Fruit fly (Drosophila melanogaster) whole organism, prepupa: ENCODE results near the gene RagA-B.

Source experiments
- Blimp-1 ChIP-seq: fragments of 200-800 bp; sonication (Bioruptor generic); optimal IDR thresholded peaks from 3 replicates; lab custom pipeline; 2017; ENCODE audit warnings: missing biosample characterization, missing genetic modification characterization, mild to moderate bottlenecking, moderate library complexity, missing genetic modification reagents
- CG10631 ChIP-seq: fragments of 200-800 bp; sonication (Bioruptor generic); optimal IDR thresholded peaks from 2 replicates; lab custom pipeline; 2016; ENCODE audit warnings: missing biosample characterization, missing genetic modification characterization
- CG10669 ChIP-seq: fragments of 200-800 bp; sonication (Bioruptor generic); optimal IDR thresholded peaks from 3 replicates; lab custom pipeline; 2018; ENCODE audit warnings: missing biosample characterization, mild to moderate bottlenecking, missing genetic modification characterization, moderate library complexity
- CG11294 ChIP-seq: fragments of 200-800 bp; sonication (Bioruptor generic); IDR thresholded peaks from 2 replicates; pipeline ENCODE4 v1.3.6; 2022; ENCODE audit warnings: missing biosample characterization, missing genetic modification characterization
- CG11902 ChIP-seq: fragments of 200-800 bp; sonication (Bioruptor generic); optimal IDR thresholded peaks from 3 replicates; lab custom pipeline; 2016; ENCODE audit warnings: missing biosample characterization, missing genetic modification characterization
- CG15336 ChIP-seq: fragments of 200-800 bp; sonication (Bioruptor generic); IDR thresholded peaks from 2 replicates; pipeline ENCODE4 v1.3.6; 2022; ENCODE audit warnings: missing biosample characterization, missing genetic modification characterization
- CG16779 ChIP-seq: fragments of 200-800 bp; sonication (Bioruptor generic); optimal IDR thresholded peaks from 3 replicates; lab custom pipeline; 2017; ENCODE audit warnings: missing biosample characterization, mild to moderate bottlenecking, missing genetic modification characterization
- CG3032 ChIP-seq: fragments of 200-800 bp; optimal IDR thresholded peaks from 2 replicates; lab custom pipeline; 2019; ENCODE audit warnings: missing biosample characterization, mild to moderate bottlenecking, missing genetic modification characterization, moderate library complexity
- CG32006 ChIP-seq: fragments of 200-800 bp; sonication (Bioruptor generic); optimal IDR thresholded peaks from 3 replicates; lab custom pipeline; 2017; ENCODE audit warnings: missing biosample characterization, mild to moderate bottlenecking, missing genetic modification characterization
- CG34406 ChIP-seq: fragments of 200-800 bp; sonication (Bioruptor generic); optimal IDR thresholded peaks from 3 replicates; lab custom pipeline; 2016; ENCODE audit warnings: missing biosample characterization, missing genetic modification characterization
- CG3919 ChIP-seq: fragments of 200-800 bp; sonication (Bioruptor generic); optimal IDR thresholded peaks from 3 replicates; lab custom pipeline; 2016; ENCODE audit warnings: missing biosample characterization, missing genetic modification characterization
- CG6163 ChIP-seq: fragments of 200-800 bp; sonication (Bioruptor generic); IDR thresholded peaks from 3 replicates; pipeline ENCODE4 v1.3.6; 2022; ENCODE audit warnings: missing biosample characterization, missing genetic modification characterization
- CG6276 ChIP-seq: fragments of 200-800 bp; sonication (Bioruptor generic); optimal IDR thresholded peaks from 2 replicates; lab custom pipeline; 2017; ENCODE audit warnings: missing biosample characterization, mild to moderate bottlenecking, missing genetic modification characterization
- CG6792 ChIP-seq: fragments of 200-800 bp; sonication (Bioruptor generic); optimal IDR thresholded peaks from 3 replicates; lab custom pipeline; 2016; ENCODE audit warnings: missing biosample characterization, missing genetic modification characterization
- CG6808 ChIP-seq: fragments of 200-800 bp; sonication (Bioruptor generic); optimal IDR thresholded peaks from 3 replicates; lab custom pipeline; 2017; ENCODE audit warnings: missing biosample characterization, missing genetic modification characterization, mild to moderate bottlenecking, moderate library complexity, missing genetic modification reagents
- CG6854 ChIP-seq: fragments of 200-800 bp; sonication (Bioruptor generic); optimal IDR thresholded peaks from 2 replicates; lab custom pipeline; 2017; ENCODE audit warnings: missing biosample characterization, mild to moderate bottlenecking, missing genetic modification characterization
- CG8119 ChIP-seq: fragments of 200-800 bp; sonication (Bioruptor generic); IDR thresholded peaks from 3 replicates; pipeline ENCODE4 v1.3.6; 2022; ENCODE audit warnings: missing biosample characterization, missing genetic modification characterization
- CG8319 ChIP-seq: fragments of 200-800 bp; sonication (Bioruptor generic); optimal IDR thresholded peaks from 3 replicates; lab custom pipeline; 2016; ENCODE audit warnings: missing biosample characterization, missing genetic modification characterization
- CG8632 ChIP-seq: fragments of 200-800 bp; sonication (Bioruptor generic); optimal IDR thresholded peaks from 3 replicates; lab custom pipeline; 2016; ENCODE audit warnings: missing biosample characterization, missing genetic modification characterization
- CG9139 ChIP-seq: fragments of 200-800 bp; sonication (Bioruptor generic); optimal IDR thresholded peaks from 3 replicates; lab custom pipeline; 2017; ENCODE audit warnings: missing biosample characterization, mild to moderate bottlenecking, missing genetic modification characterization
- Eip75B ChIP-seq: fragments of 200-800 bp; sonication (Bioruptor generic); optimal IDR thresholded peaks from 3 replicates; lab custom pipeline; 2016; ENCODE audit warnings: missing biosample characterization, missing genetic modification characterization
- Eip78C ChIP-seq: fragments of 200-800 bp; sonication (Bioruptor generic); peaks from one replicate; lab custom pipeline; 2016; ENCODE audit warnings: missing biosample characterization, missing genetic modification characterization
- Eip93F ChIP-seq: fragments of 200-800 bp; sonication (Bioruptor generic); optimal IDR thresholded peaks from 2 replicates; lab custom pipeline; 2016; ENCODE audit warnings: missing biosample characterization, mild to moderate bottlenecking, missing genetic modification characterization
- Ets21C ChIP-seq: fragments of 200-800 bp; sonication (Bioruptor generic); optimal IDR thresholded peaks from 3 replicates; lab custom pipeline; 2016; ENCODE audit warnings: missing biosample characterization, missing genetic modification characterization
- Ets96B ChIP-seq: fragments of 200-800 bp; optimal IDR thresholded peaks from 2 replicates; lab custom pipeline; 2019; ENCODE audit warnings: missing biosample characterization, mild to moderate bottlenecking, missing genetic modification characterization, moderate library complexity
- Gug ChIP-seq: fragments of 200-800 bp; sonication (Bioruptor generic); IDR thresholded peaks from 2 replicates; pipeline ENCODE4 v1.3.6; 2022; ENCODE audit warnings: missing biosample characterization, missing genetic modification characterization
- Hr38 ChIP-seq: sonication (Bioruptor generic); optimal IDR thresholded peaks from 2 replicates; lab custom pipeline; 2016; ENCODE audit warnings: missing biosample characterization, missing genetic modification characterization
- Hr39 ChIP-seq: fragments of 200-800 bp; sonication (Bioruptor generic); optimal IDR thresholded peaks from 2 replicates; lab custom pipeline; 2016; ENCODE audit warnings: missing biosample characterization, missing genetic modification characterization
- Lpt ChIP-seq: fragments of 200-800 bp; sonication (Bioruptor generic); optimal IDR thresholded peaks from 3 replicates; lab custom pipeline; 2016; ENCODE audit warnings: missing biosample characterization, missing genetic modification characterization
- Met ChIP-seq: fragments of 200-800 bp; sonication (Bioruptor generic); optimal IDR thresholded peaks from 3 replicates; lab custom pipeline; 2016; ENCODE audit warnings: missing biosample characterization, missing genetic modification characterization
- OdsH ChIP-seq: fragments of 200-800 bp; sonication (Bioruptor generic); optimal IDR thresholded peaks from 3 replicates; lab custom pipeline; 2016; ENCODE audit warnings: missing biosample characterization, missing genetic modification characterization
- Sox102F ChIP-seq: fragments of 200-800 bp; sonication (Bioruptor generic); optimal IDR thresholded peaks from 2 replicates; lab custom pipeline; 2016; ENCODE audit warnings: missing biosample characterization, mild to moderate bottlenecking, missing genetic modification characterization
- Sox14 ChIP-seq: fragments of 200-800 bp; sonication (Bioruptor generic); optimal IDR thresholded peaks from 3 replicates; lab custom pipeline; 2016; ENCODE audit warnings: missing biosample characterization, missing genetic modification characterization
- Sox15 ChIP-seq: fragments of 200-800 bp; sonication (Bioruptor generic); optimal IDR thresholded peaks from 3 replicates; lab custom pipeline; 2016; ENCODE audit warnings: missing biosample characterization, missing genetic modification characterization
- achi ChIP-seq: fragments of 200-800 bp; sonication (Bioruptor generic); optimal IDR thresholded peaks from 3 replicates; lab custom pipeline; 2016; ENCODE audit warnings: missing biosample characterization, missing genetic modification characterization
- acj6 ChIP-seq: fragments of 200-800 bp; sonication (Bioruptor generic); optimal IDR thresholded peaks from 3 replicates; lab custom pipeline; 2016; ENCODE audit warnings: missing biosample characterization, missing genetic modification characterization
- cyc ChIP-seq: fragments of 200-800 bp; sonication (Bioruptor generic); optimal IDR thresholded peaks from 3 replicates; lab custom pipeline; 2016; ENCODE audit warnings: missing biosample characterization, missing genetic modification characterization
- dac ChIP-seq: fragments of 200-800 bp; sonication (Bioruptor generic); optimal IDR thresholded peaks from 2 replicates; lab custom pipeline; 2017; ENCODE audit warnings: missing biosample characterization, mild to moderate bottlenecking, missing genetic modification characterization
- dsx ChIP-seq: fragments of 200-800 bp; optimal IDR thresholded peaks from 3 replicates; lab custom pipeline; 2019; ENCODE audit warnings: missing biosample characterization, mild to moderate bottlenecking, missing genetic modification characterization, moderate library complexity; ENCODE audit not compliant: poor library complexity, severe bottlenecking
- esn ChIP-seq: fragments of 200-800 bp; sonication (Bioruptor generic); optimal IDR thresholded peaks from 2 replicates; lab custom pipeline; 2016; ENCODE audit warnings: missing biosample characterization, mild to moderate bottlenecking, missing genetic modification characterization, moderate library complexity
- lz ChIP-seq: fragments of 200-800 bp; sonication (Bioruptor generic); optimal IDR thresholded peaks from 3 replicates; lab custom pipeline; 2016; ENCODE audit warnings: missing biosample characterization, missing genetic modification characterization
- net ChIP-seq: fragments of 200-800 bp; sonication (Bioruptor generic); optimal IDR thresholded peaks from 3 replicates; lab custom pipeline; 2016; ENCODE audit warnings: missing biosample characterization, missing genetic modification characterization
- pdm3 ChIP-seq: fragments of 200-800 bp; sonication (Bioruptor generic); optimal IDR thresholded peaks from 3 replicates; lab custom pipeline; 2016; ENCODE audit warnings: missing biosample characterization, missing genetic modification characterization
- salr ChIP-seq, 2 experiments: fragments of 200-800 bp; sonication (Bioruptor generic); optimal IDR thresholded peaks; 3 replicates each; lab custom pipeline; 2016 to 2018; ENCODE audit warnings: missing biosample characterization in 2 of 2, missing genetic modification characterization in 2 of 2, mild to moderate bottlenecking in 1 of 2
- spab ChIP-seq: fragments of 200-800 bp; sonication (Bioruptor generic); optimal IDR thresholded peaks from 2 replicates; lab custom pipeline; 2017; ENCODE audit warnings: missing biosample characterization, mild to moderate bottlenecking, missing genetic modification characterization, missing genetic modification reagents
- ss ChIP-seq, 2 experiments: fragments of 200-800 bp; sonication (Bioruptor generic); optimal IDR thresholded peaks; 2 replicates in 1 of 2; 3 replicates in 1 of 2; lab custom pipeline; 2017 to 2018; ENCODE audit warnings: mild to moderate bottlenecking in 2 of 2, missing biosample characterization in 2 of 2, missing genetic modification characterization in 2 of 2, moderate library complexity in 1 of 2
- svp ChIP-seq: fragments of 200-800 bp; sonication (Bioruptor generic); peaks from one replicate; lab custom pipeline; 2016; ENCODE audit warnings: missing biosample characterization, missing genetic modification characterization
- topi ChIP-seq: fragments of 200-800 bp; sonication (Bioruptor generic); optimal IDR thresholded peaks from 3 replicates; lab custom pipeline; 2016; ENCODE audit warnings: missing biosample characterization, missing genetic modification characterization

Gene RagA-B

dm6 chr3R:8958300-8958699, 25.8 kb downstream of the RagA-B start (continued):
- TF ChIP-seq Sox102F, result no peak
- peak; percentile 10 for TF ChIP-seq CG6276 (GFP tag; lab: Kevin White, UChicago)
- no peak for TF ChIP-seq CG9139 (GFP tag; lab: Kevin White, UChicago)
- TF ChIP-seq CG8319, result no peak
- TF ChIP-seq CG32006 (GFP tag; lab: Kevin White, UChicago), result peak; percentile 61
- TF ChIP-seq CG8632 (GFP tag; lab: Kevin White, UChicago), result peak; percentile 38
- TF ChIP-seq ss (GFP tag; optimal IDR thresholded peaks at IDR 0.05; lab: Kevin White, UChicago), result peak in 1 of 2 experiments; percentile 9
- TF ChIP-seq topi, result peak; percentile 30
- TF ChIP-seq dsx (GFP tag; lab: Kevin White, UChicago), result peak; percentile 39
- TF ChIP-seq CG10669, result peak; percentile 65
- TF ChIP-seq Hr39 (GFP tag; lab: Kevin White, UChicago), result peak; percentile 4
- TF ChIP-seq OdsH (GFP tag; lab: Kevin White, UChicago), result peak; percentile 56
- no peak for TF ChIP-seq CG11294 (GFP tag; lab: Robert Waterston, UW)
- TF ChIP-seq net (GFP tag; lab: Kevin White, UChicago), result peak; percentile 45
- TF ChIP-seq CG3032 (tag; lab: Kevin White, UChicago), result peak; percentile 72
- TF ChIP-seq CG16779 (tag; lab: Kevin White, UChicago), result no peak
- TF ChIP-seq lz (GFP tag; lab: Kevin White, UChicago), result no peak
- peak; percentile 37 for TF ChIP-seq spab (GFP tag; lab: Kevin White, UChicago)
- peak; percentile 46 for TF ChIP-seq CG8119
- TF ChIP-seq pdm3, result peak; percentile 41
- TF ChIP-seq CG15336 (GFP tag; lab: Robert Waterston, UW), result peak; percentile 66
- TF ChIP-seq Eip78C (GFP tag; lab: Kevin White, UChicago), result peak; percentile 75
- no peak for TF ChIP-seq esn (GFP tag; lab: Kevin White, UChicago)
- peak; percentile 73 for TF ChIP-seq Ets96B

DNA sequence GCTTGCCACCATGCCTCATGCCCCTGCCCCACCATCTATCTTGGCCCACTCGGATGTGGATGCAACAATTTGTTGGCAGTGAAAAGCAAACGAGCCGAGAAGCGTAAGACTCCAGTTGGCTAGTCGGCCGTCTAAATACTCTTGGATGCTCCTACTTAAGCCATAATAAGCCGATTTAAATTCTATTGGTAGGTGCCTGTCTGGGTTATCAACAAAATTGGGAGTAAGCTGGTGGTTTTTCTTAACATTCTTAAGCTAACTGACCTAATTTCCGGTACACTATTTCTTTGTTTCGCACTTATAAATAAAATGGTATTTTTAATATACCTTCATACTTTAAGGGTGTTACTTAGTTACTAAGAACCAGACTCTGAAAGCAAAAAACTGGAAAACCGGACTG, 26.4 kb downstream of the RagA-B start:
- peak; percentile 83 for TF ChIP-seq svp (GFP tag; lab: Kevin White, UChicago)
- TF ChIP-seq acj6, result peak; percentile 4
- TF ChIP-seq dac, result no peak
- no peak for TF ChIP-seq Blimp-1 (GFP tag; lab: Kevin White, UChicago)
- no peak for TF ChIP-seq Eip93F (GFP tag; lab: Kevin White, UChicago)
- TF ChIP-seq dsx (GFP tag; lab: Kevin White, UChicago), result peak; percentile 75
- TF ChIP-seq CG3919, result peak; percentile 3
- TF ChIP-seq achi (GFP tag; lab: Kevin White, UChicago), result no peak
- peak; percentile 0 for TF ChIP-seq CG32006 (GFP tag; lab: Kevin White, UChicago)
- TF ChIP-seq CG6808, result peak; percentile 1
- peak; percentile 38 for TF ChIP-seq CG3032 (tag; lab: Kevin White, UChicago)
- no peak for TF ChIP-seq Ets21C (GFP tag; lab: Kevin White, UChicago)
- peak; percentile 31 for TF ChIP-seq Sox14 (GFP tag; lab: Kevin White, UChicago)
- TF ChIP-seq CG8632 (GFP tag; lab: Kevin White, UChicago), result no peak
- TF ChIP-seq CG8319, result no peak
- TF ChIP-seq OdsH (GFP tag; lab: Kevin White, UChicago), result no peak
- TF ChIP-seq CG6792 (GFP tag; lab: Kevin White, UChicago), result no peak
- no peak for TF ChIP-seq CG11902 (GFP tag; lab: Kevin White, UChicago)
- TF ChIP-seq spab (GFP tag; lab: Kevin White, UChicago), result no peak
- TF ChIP-seq ss (GFP tag; optimal IDR thresholded peaks at IDR 0.05; lab: Kevin White, UChicago), result peak in 1 of 2 experiments; percentile 47
- peak; percentile 9 for TF ChIP-seq CG10669
- no peak for TF ChIP-seq CG10631 (GFP tag; lab: Kevin White, UChicago)
- no peak for TF ChIP-seq CG6163 (GFP tag; lab: Robert Waterston, UW)
- peak; percentile 38 for TF ChIP-seq cyc (GFP tag; lab: Kevin White, UChicago)
- TF ChIP-seq Sox102F, result peak; percentile 37
- no peak for TF ChIP-seq CG34406 (GFP tag; lab: Kevin White, UChicago)
- TF ChIP-seq Lpt (GFP tag; lab: Kevin White, UChicago), result no peak
- no peak for TF ChIP-seq Hr38
- no peak for TF ChIP-seq CG6854 (GFP tag; lab: Kevin White, UChicago)
- no peak for TF ChIP-seq CG11294 (GFP tag; lab: Robert Waterston, UW)
- TF ChIP-seq Met (GFP tag; lab: Kevin White, UChicago), result peak; percentile 34
- no peak for TF ChIP-seq net (GFP tag; lab: Kevin White, UChicago)
- TF ChIP-seq Ets96B, result peak; percentile 37
- TF ChIP-seq Sox15 (GFP tag; lab: Kevin White, UChicago), result no peak
- no peak for TF ChIP-seq Gug (GFP tag; lab: Robert Waterston, UW)
- peak; percentile 28 for TF ChIP-seq esn (GFP tag; lab: Kevin White, UChicago)
- TF ChIP-seq CG9139 (GFP tag; lab: Kevin White, UChicago), result no peak
- peak; percentile 48 for TF ChIP-seq Eip75B
- peak; percentile 30 for TF ChIP-seq pdm3
- no peak for TF ChIP-seq salr (GFP tag; optimal IDR thresholded peaks at IDR 0.05; lab: Kevin White, UChicago)
